Worm (Caenorhabditis elegans): ENCODE results near the gene clk-1.
A peak's percentile ranks its signal among the peaks of the same experiment; 100 is the strongest.

Gene clk-1

DNA sequence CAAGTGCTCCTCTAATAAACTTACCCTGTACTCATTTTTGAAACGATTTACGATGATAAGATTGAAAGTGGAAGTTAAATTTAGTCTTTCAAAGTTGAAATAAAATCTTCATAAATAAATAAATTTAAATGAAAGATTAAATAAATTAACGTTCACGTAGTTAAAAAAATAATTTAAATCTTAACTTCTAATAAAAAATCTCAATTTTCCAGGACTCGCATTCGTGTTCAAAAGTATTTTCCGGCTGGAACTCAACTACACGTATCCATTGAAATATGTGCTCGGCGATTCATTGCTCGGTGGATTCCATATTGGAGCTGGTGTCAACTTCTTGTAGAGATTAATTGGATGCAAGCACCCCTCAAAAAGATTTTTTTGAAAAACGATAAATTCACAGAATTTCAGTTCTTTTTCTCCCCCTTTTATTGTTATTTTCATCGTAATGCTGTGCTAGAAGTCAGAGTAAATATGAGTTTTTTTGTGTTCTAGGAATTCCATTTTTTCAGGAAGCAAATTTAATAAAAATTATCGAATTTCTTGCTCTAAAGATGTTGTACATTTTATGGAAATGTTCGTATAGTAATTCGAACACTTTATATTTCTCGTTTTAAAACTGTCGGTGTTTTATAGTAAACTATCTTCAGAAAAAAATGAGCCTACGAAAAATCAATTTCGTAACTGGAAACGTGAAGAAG is 14.2 kb upstream of the clk-1 start, which contains the start of the genes C34E10.9 and hap-1:
TSS of gene C34E10.9 (minus strand) at position 101 of the 695 bp plus-strand sequence.
TSS of gene hap-1 (plus strand) at position 645 of the 695 bp plus-strand sequence.
- TF ChIP-seq elt-1 (tag; optimal IDR thresholded peaks at IDR 0.05) (no peak), lin-15B (tag; optimal IDR thresholded peaks at IDR 0.05) (no peak), lsy-12 (tag; optimal IDR thresholded peaks at IDR 0.05) (no peak), jun-1 (tag; optimal IDR thresholded peaks at IDR 0.05) (no peak), ztf-4 (tag; optimal IDR thresholded peaks at IDR 0.05) (no peak), fos-1 (tag; optimal IDR thresholded peaks at IDR 0.05) (no peak), ceh-28 (tag; optimal IDR thresholded peaks at IDR 0.05) (no peak), nhr-25 (tag; optimal IDR thresholded peaks at IDR 0.05) (no peak), nhr-237 (tag; optimal IDR thresholded peaks at IDR 0.05) (no peak), nfya-1 (tag; optimal IDR thresholded peaks at IDR 0.05; ENCODE audit: insufficient read depth) (no peak), tbx-2 (tag; optimal IDR thresholded peaks at IDR 0.05) (no peak), unc-62 (GFP tag; optimal IDR thresholded peaks at IDR 0.05) (no peak), elt-2 (tag; optimal IDR thresholded peaks at IDR 0.05) (no peak), lin-39 (tag; optimal IDR thresholded peaks at IDR 0.05) (no peak), snpc-4 (tag; optimal IDR thresholded peaks at IDR 0.05) (no peak), fkh-2 (tag; optimal IDR thresholded peaks at IDR 0.05) (no peak), egl-5 (tag; optimal IDR thresholded peaks at IDR 0.05) (no peak), daf-12 (tag; optimal IDR thresholded peaks at IDR 0.05) (no peak), ceh-82 (tag; optimal IDR thresholded peaks at IDR 0.05) (no peak)

DNA sequence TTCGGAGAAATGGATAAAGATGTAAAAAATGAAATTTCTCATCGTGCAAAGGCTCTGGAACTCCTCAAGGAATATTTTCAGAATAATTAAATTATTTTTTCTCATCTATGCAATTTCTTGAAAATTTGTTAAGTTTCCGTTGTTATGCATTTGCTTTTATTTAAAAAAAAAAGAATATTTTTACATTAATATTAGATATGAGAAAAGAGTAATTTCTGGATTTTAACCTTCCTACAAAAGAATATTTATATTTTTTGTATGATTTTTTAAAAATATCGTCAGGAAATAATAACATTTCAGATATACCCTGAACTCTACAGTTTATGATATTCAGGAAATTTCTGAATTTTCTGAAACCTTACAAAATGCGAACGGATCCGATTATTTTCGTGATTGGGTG is 12.9 kb upstream of the clk-1 start, which contains the start of gene gro-1:
TSS of gene gro-1 (plus strand) at position 301 of the 400 bp plus-strand sequence.
- TF ChIP-seq pha-4 (tag; optimal IDR thresholded peaks at IDR 0.05), result no peak
- TF ChIP-seq tbx-2 (tag; optimal IDR thresholded peaks at IDR 0.05), result no peak
- no peak for TF ChIP-seq ceh-28 (tag; optimal IDR thresholded peaks at IDR 0.05)
- TF ChIP-seq pqm-1 (tag; optimal IDR thresholded peaks at IDR 0.05), result no peak
- TF ChIP-seq R02D3.7 (tag; optimal IDR thresholded peaks at IDR 0.05), result no peak

DNA sequence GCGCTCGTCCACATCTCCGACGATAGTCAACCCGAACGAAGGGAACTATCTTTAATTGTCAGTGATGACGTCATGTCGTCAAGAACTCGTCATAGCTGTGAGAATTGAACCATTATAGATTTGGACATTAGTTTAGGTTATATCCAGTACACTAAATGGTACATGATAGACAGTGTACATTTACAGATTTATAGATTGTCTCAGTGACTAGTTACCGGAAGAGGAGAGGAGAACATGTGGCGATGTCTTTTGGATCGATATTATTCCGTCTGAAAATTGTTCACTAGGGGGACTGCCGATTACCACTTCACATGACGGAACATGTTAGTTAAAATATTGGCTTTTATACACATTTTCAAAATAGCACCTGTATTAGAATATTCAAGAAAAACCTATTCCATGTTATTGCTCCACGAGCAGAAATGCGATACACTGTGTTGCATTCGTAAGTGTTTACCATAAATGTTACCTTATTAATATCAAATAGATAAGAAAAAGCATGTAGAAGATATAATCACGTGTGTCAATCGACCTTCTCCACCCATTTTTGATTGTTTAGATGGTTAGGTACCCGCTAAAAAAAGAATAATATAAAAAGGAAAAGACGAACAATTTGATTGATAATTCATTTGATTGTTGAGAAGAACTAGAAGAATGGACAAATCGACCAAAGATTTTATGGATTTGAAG is 10.3 kb upstream of the clk-1 start, which contains the start of gene ZC395.5:
TSS of gene ZC395.5 (plus strand) at position 632 of the 690 bp plus-strand sequence.
- TF ChIP-seq ama-1 (optimal IDR thresholded peaks at IDR 0.05), result peak; percentile 15
- TF ChIP-seq unc-62 (GFP tag; optimal IDR thresholded peaks at IDR 0.05), result no peak
- no peak for TF ChIP-seq aly-2 (tag; optimal IDR thresholded peaks at IDR 0.05)
- TF ChIP-seq elt-2 (tag; optimal IDR thresholded peaks at IDR 0.05), result peak; percentile 57
- TF ChIP-seq pqm-1 (tag; optimal IDR thresholded peaks at IDR 0.05), result peak; percentile 74
- TF ChIP-seq tbx-2 (tag; optimal IDR thresholded peaks at IDR 0.05), result no peak
- TF ChIP-seq ceh-82 (tag; optimal IDR thresholded peaks at IDR 0.05), result no peak
- TF ChIP-seq pha-4 (tag; optimal IDR thresholded peaks at IDR 0.05), result peak; percentile 57

DNA sequence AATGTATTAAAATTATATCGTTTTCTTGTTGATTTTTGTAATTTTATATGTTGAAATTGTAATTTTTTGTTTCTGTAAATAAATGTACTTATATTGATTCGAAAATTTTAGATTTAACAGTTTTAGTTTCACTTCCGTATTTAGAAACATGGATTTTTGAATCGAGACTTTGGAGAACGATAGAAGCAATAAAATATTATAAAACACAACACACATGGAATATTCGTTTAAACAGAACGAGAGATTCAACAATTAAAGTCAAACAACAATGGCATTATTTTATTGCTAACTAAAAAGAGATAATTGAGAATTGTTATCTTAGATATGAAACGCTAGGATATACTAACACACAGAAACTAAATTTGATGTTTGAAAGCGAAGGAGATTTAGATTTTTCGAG is 9.2 kb upstream of the clk-1 start:
- TF ChIP-seq nhr-67 (tag; optimal IDR thresholded peaks at IDR 0.05) (no peak), ztf-4 (tag; optimal IDR thresholded peaks at IDR 0.05) (no peak), pha-4 (tag; optimal IDR thresholded peaks at IDR 0.05) (peak; percentile 28), nhr-76 (tag; optimal IDR thresholded peaks at IDR 0.05) (no peak), jun-1 (tag; optimal IDR thresholded peaks at IDR 0.05) (peak; percentile 1)

DNA sequence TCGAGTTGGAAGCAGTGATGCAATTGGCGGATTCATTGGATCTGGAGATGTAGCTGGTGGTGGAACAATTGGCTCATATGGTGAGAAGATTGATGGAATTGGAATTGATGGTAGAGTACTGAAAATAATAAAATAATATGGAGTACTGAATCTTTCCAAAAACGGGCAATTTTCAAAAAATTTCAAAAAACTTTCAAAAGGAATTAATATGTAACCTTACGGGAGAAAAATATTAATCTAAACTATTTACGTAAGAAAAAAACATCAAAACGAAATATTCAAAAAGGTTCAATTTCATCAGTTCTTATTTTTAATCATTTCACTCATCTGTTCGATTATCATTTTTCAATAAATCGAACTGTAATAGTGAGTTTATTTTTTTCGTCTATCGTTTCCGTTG is 7.9 kb upstream of the clk-1 start, which contains the start of gene ZC395.4:
TSS of gene ZC395.4 (plus strand) at position 301 of the 400 bp plus-strand sequence.
- TF ChIP-seq aly-2 (tag; optimal IDR thresholded peaks at IDR 0.05), result no peak
- no peak for TF ChIP-seq daf-12 (tag; optimal IDR thresholded peaks at IDR 0.05)
- no peak for TF ChIP-seq elt-3 (tag; optimal IDR thresholded peaks at IDR 0.05)

DNA sequence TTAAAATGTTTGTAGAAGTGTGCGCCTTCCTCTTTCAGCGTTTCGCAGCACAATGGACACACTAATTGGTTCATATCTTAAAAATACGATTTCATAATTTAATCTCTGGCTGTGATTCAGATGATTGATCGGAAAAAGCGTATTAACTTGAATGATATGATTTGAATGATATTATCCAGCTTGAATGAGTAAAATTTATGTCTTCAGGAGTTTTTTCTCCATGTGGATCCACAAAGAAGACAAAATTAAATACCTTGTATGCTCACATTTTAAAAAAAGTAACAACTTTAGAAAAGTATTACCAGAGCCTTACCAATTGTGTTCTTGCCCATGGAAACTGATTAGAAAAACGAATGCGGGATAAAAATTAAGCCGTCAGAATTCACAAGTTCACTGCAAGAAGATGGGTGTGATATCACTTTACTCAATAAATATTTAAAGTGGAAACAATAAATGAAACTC is 4.3 kb upstream of the clk-1 start, which contains the start of gene ztf-8:
TSS of gene ztf-8 (minus strand) at position 76 of the 462 bp plus-strand sequence.
- TF ChIP-seq pha-4 (tag; optimal IDR thresholded peaks at IDR 0.05), result peak; percentile 17
- no peak for TF ChIP-seq nhr-43 (tag; optimal IDR thresholded peaks at IDR 0.05; ENCODE audit: poor library complexity, severe bottlenecking)
- TF ChIP-seq ama-1 (optimal IDR thresholded peaks at IDR 0.05), result no peak
- TF ChIP-seq nhr-25 (tag; optimal IDR thresholded peaks at IDR 0.05), result peak; percentile 12
- TF ChIP-seq eor-1 (tag; optimal IDR thresholded peaks at IDR 0.05), result no peak
- no peak for TF ChIP-seq nfya-1 (tag; optimal IDR thresholded peaks at IDR 0.05; ENCODE audit: insufficient read depth)
- TF ChIP-seq aly-2 (tag; optimal IDR thresholded peaks at IDR 0.05), result no peak
- TF ChIP-seq pqm-1 (tag; optimal IDR thresholded peaks at IDR 0.05), result no peak
- TF ChIP-seq mml-1 (tag; optimal IDR thresholded peaks at IDR 0.05), result no peak
- no peak for TF ChIP-seq unc-39 (tag; optimal IDR thresholded peaks at IDR 0.05)
- TF ChIP-seq nhr-67 (tag; optimal IDR thresholded peaks at IDR 0.05), result no peak
- TF ChIP-seq nhr-23 (tag; optimal IDR thresholded peaks at IDR 0.05), result no peak
- no peak for TF ChIP-seq skn-1 (tag; optimal IDR thresholded peaks at IDR 0.05)
- no peak for TF ChIP-seq egl-27 (tag; optimal IDR thresholded peaks at IDR 0.05)
- TF ChIP-seq tbx-2 (tag; optimal IDR thresholded peaks at IDR 0.05), result peak; percentile 15
- no peak for TF ChIP-seq elt-1 (tag; optimal IDR thresholded peaks at IDR 0.05)
- no peak for TF ChIP-seq ztf-4 (tag; optimal IDR thresholded peaks at IDR 0.05)
- no peak for TF ChIP-seq sea-2 (GFP tag; optimal IDR thresholded peaks at IDR 0.05)
- no peak for TF ChIP-seq R02D3.7 (tag; optimal IDR thresholded peaks at IDR 0.05)
- TF ChIP-seq elt-2 (tag; optimal IDR thresholded peaks at IDR 0.05), result peak; percentile 27
- no peak for TF ChIP-seq ceh-82 (tag; optimal IDR thresholded peaks at IDR 0.05)
- TF ChIP-seq fos-1 (tag; optimal IDR thresholded peaks at IDR 0.05), result no peak
- TF ChIP-seq nhr-11 (tag; optimal IDR thresholded peaks at IDR 0.05), result no peak
- no peak for TF ChIP-seq ZK546.5 (tag; optimal IDR thresholded peaks at IDR 0.05)

Measured in whole organism, L3 larva.